Worm (Caenorhabditis elegans): ENCODE measurements around the gene pqn-18.
A peak's percentile ranks its signal among the peaks of the same experiment; 100 is the strongest.

Gene pqn-18

DNA sequence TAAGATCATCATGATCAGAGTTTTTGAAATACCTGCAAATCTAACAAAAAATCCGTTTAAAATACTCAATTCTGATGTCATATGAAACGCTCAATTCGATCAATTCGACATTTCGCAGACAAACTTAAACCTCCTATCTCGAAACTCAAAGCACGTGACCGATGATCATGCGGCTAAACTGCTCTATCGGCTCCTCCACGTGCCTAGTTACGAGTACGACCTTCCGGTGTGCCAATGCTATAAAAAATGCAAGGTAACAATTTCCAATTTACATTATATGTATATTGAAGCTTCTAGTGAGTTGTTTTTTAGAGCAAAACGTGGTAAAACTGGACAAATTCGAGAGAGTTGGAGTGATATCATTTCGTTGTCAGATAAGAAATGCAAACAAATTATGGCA is 3.6 kb downstream of the pqn-18 start:
- no peak for TF ChIP-seq ceh-88 (GFP tag; IDR thresholded peaks at IDR 0.05)
- TF ChIP-seq blmp-1 (tag; optimal IDR thresholded peaks at IDR 0.05) = no peak
- TF ChIP-seq jun-1 (tag; optimal IDR thresholded peaks at IDR 0.05) = no peak
- no peak for TF ChIP-seq pqm-1 (tag; optimal IDR thresholded peaks at IDR 0.05)
- no peak for TF ChIP-seq ama-1 (optimal IDR thresholded peaks at IDR 0.05)
- TF ChIP-seq C16A3.4 (tag; optimal IDR thresholded peaks at IDR 0.05) = no peak
- TF ChIP-seq nhr-19 (GFP tag; conservative IDR thresholded peaks at IDR 0.05) = peak; percentile 59
- TF ChIP-seq ztf-4 (tag; optimal IDR thresholded peaks at IDR 0.05) = no peak
- no peak for TF ChIP-seq unc-62 (GFP tag; optimal IDR thresholded peaks at IDR 0.05)
- TF ChIP-seq unc-130 (tag; optimal IDR thresholded peaks at IDR 0.05) = peak; percentile 54
- TF ChIP-seq pag-3 (tag; optimal IDR thresholded peaks at IDR 0.05; ENCODE audit: borderline replicate concordance, insufficient read depth) = no peak
- peak; percentile 17 for TF ChIP-seq nhr-90 (tag; optimal IDR thresholded peaks at IDR 0.05; ENCODE audit: poor library complexity)
- no peak for TF ChIP-seq fos-1 (tag; optimal IDR thresholded peaks at IDR 0.05)
- peak; percentile 49 for TF ChIP-seq egl-13 (tag; optimal IDR thresholded peaks at IDR 0.05)
- TF ChIP-seq mdl-1 (tag; optimal IDR thresholded peaks at IDR 0.05) = peak in 1 of 2 experiments; percentile 83
- TF ChIP-seq aha-1 (tag; optimal IDR thresholded peaks at IDR 0.05) = no peak
- TF ChIP-seq ztf-11 (tag; optimal IDR thresholded peaks at IDR 0.05) = no peak
- TF ChIP-seq zip-4 (GFP tag; optimal IDR thresholded peaks at IDR 0.05) = no peak
- no peak for TF ChIP-seq mep-1 (tag; optimal IDR thresholded peaks at IDR 0.05)
- TF ChIP-seq nhr-76 (tag; optimal IDR thresholded peaks at IDR 0.05) = no peak
- no peak for TF ChIP-seq ceh-63 (GFP tag; optimal IDR thresholded peaks at IDR 0.05)
- TF ChIP-seq nhr-20 (tag; optimal IDR thresholded peaks at IDR 0.05) = peak; percentile 66
- no peak for TF ChIP-seq unc-98 (GFP tag; IDR thresholded peaks at IDR 0.05)
- TF ChIP-seq skn-1 (tag; optimal IDR thresholded peaks at IDR 0.05) = no peak
- peak; percentile 71 for TF ChIP-seq fkh-8 (tag; optimal IDR thresholded peaks at IDR 0.05)
- TF ChIP-seq ceh-8 (GFP tag; optimal IDR thresholded peaks at IDR 0.05) = no peak
- no peak for TF ChIP-seq nhr-28 (tag; optimal IDR thresholded peaks at IDR 0.05)
- no peak for TF ChIP-seq Y116A8C.19 (tag; optimal IDR thresholded peaks at IDR 0.05; ENCODE audit: borderline replicate concordance)
- no peak for TF ChIP-seq mab-9 (GFP tag; IDR thresholded peaks at IDR 0.05)
- no peak for TF ChIP-seq nhr-237 (tag; optimal IDR thresholded peaks at IDR 0.05)
- peak; percentile 22 for TF ChIP-seq swsn-7 (tag; optimal IDR thresholded peaks at IDR 0.05)
- no peak for TF ChIP-seq rnt-1 (tag; optimal IDR thresholded peaks at IDR 0.05)
- TF ChIP-seq pax-3 (tag; optimal IDR thresholded peaks at IDR 0.05) = peak; percentile 8
- TF ChIP-seq nhr-77 (tag; optimal IDR thresholded peaks at IDR 0.05) = no peak
- TF ChIP-seq elt-2 (tag; optimal IDR thresholded peaks at IDR 0.05) = peak; percentile 85
- TF ChIP-seq sptf-1 (tag; optimal IDR thresholded peaks at IDR 0.05) = no peak
- peak in 1 of 2 experiments; percentile 6 for TF ChIP-seq lsy-2 (tag; optimal IDR thresholded peaks at IDR 0.05)
- no peak for TF ChIP-seq hlh-4 (tag; optimal IDR thresholded peaks at IDR 0.05)
- no peak for TF ChIP-seq mef-2 (tag; optimal IDR thresholded peaks at IDR 0.05)
- no peak for TF ChIP-seq xbp-1 (tag; optimal IDR thresholded peaks at IDR 0.05)
- TF ChIP-seq sup-37 (GFP tag; optimal IDR thresholded peaks at IDR 0.05) = no peak
- TF ChIP-seq dsc-1 (tag; optimal IDR thresholded peaks at IDR 0.05) = no peak
- no peak for TF ChIP-seq lin-13 (GFP tag; optimal IDR thresholded peaks at IDR 0.05)
- TF ChIP-seq efl-1 (optimal IDR thresholded peaks at IDR 0.05) = no peak
- peak in 1 of 2 experiments; percentile 81 for TF ChIP-seq efl-1 (GFP tag; optimal IDR thresholded peaks at IDR 0.05 in 1 of 2)
- TF ChIP-seq C04F5.9 (tag; optimal IDR thresholded peaks at IDR 0.05) = no peak
- TF ChIP-seq hlh-17 (GFP tag; optimal IDR thresholded peaks at IDR 0.05; ENCODE audit: borderline replicate concordance) = no peak
- no peak for TF ChIP-seq nhr-85 (tag)
- no peak for TF ChIP-seq aly-2 (tag; optimal IDR thresholded peaks at IDR 0.05)
- no peak for TF ChIP-seq fkh-10 (GFP tag; optimal IDR thresholded peaks at IDR 0.05)
- peak; percentile 77 for TF ChIP-seq nhr-71 (tag; optimal IDR thresholded peaks at IDR 0.05)
- no peak for TF ChIP-seq elt-3 (tag; optimal IDR thresholded peaks at IDR 0.05)
- TF ChIP-seq egl-27 (tag; optimal IDR thresholded peaks at IDR 0.05) = no peak
- no peak for TF ChIP-seq lin-39 (tag; optimal IDR thresholded peaks at IDR 0.05)
